Fruit fly (Drosophila melanogaster) whole organism, embryonic: ENCODE measurements around the gene CG3448.

ENCODE experiments used
- Abd-B ChIP-seq: fragments of 200-800 bp; sonication (Bioruptor generic); optimal IDR thresholded peaks from 2 replicates; lab custom pipeline; 2018; ENCODE audit warnings: missing biosample characterization, mild to moderate bottlenecking, missing genetic modification characterization, moderate library complexity
- BEAF-32 ChIP-seq: fragments of 200-800 bp; sonication (Bioruptor generic); optimal IDR thresholded peaks from 3 replicates; lab custom pipeline; 2017; ENCODE audit warnings: missing biosample characterization, missing genetic modification characterization, mild to moderate bottlenecking, moderate library complexity, missing genetic modification reagents
- CG10565 ChIP-seq: fragments of 200-800 bp; sonication (Bioruptor generic); optimal IDR thresholded peaks from 3 replicates; lab custom pipeline; 2016; ENCODE audit warnings: missing biosample characterization, mild to moderate bottlenecking, missing genetic modification characterization
- CG12155 ChIP-seq: fragments of 200-800 bp; sonication (Bioruptor generic); optimal IDR thresholded peaks from 3 replicates; lab custom pipeline; 2016; ENCODE audit warnings: missing biosample characterization, missing genetic modification characterization
- CG15269 ChIP-seq: fragments of 200-800 bp; sonication (Bioruptor generic); optimal IDR thresholded peaks from 2 replicates; lab custom pipeline; 2018; ENCODE audit warnings: missing biosample characterization, mild to moderate bottlenecking, missing genetic modification characterization, moderate library complexity
- CG15514 ChIP-seq: fragments of 200-800 bp; sonication (Bioruptor generic); optimal IDR thresholded peaks from 3 replicates; lab custom pipeline; 2017; ENCODE audit warnings: missing biosample characterization, missing genetic modification characterization, mild to moderate bottlenecking, moderate library complexity, missing genetic modification reagents
- CG17361 ChIP-seq: fragments of 200-800 bp; sonication (Bioruptor generic); IDR thresholded peaks from 3 replicates; pipeline ENCODE4 v1.3.6; 2022; ENCODE audit warnings: missing biosample characterization, missing genetic modification characterization
- CG17912 ChIP-seq: fragments of 200-800 bp; sonication (Bioruptor generic); optimal IDR thresholded peaks from 2 replicates; lab custom pipeline; 2018; ENCODE audit warnings: missing biosample characterization, mild to moderate bottlenecking, missing genetic modification characterization
- CG31365 ChIP-seq: fragments of 200-800 bp; sonication (Bioruptor generic); optimal IDR thresholded peaks from 2 replicates; lab custom pipeline; 2018; ENCODE audit warnings: missing biosample characterization, mild to moderate bottlenecking, missing genetic modification characterization
- CG4404 ChIP-seq: fragments of 200-800 bp; sonication (Bioruptor generic); IDR thresholded peaks from 2 replicates; pipeline ENCODE4 v1.3.6; 2022; ENCODE audit warnings: missing biosample characterization, missing genetic modification characterization
- CG4424 ChIP-seq: fragments of 200-800 bp; sonication (Bioruptor generic); optimal IDR thresholded peaks from 3 replicates; lab custom pipeline; 2016; ENCODE audit warnings: missing biosample characterization, missing genetic modification characterization
- CG4617 ChIP-seq: fragments of 200-800 bp; sonication (Bioruptor generic); optimal IDR thresholded peaks from 3 replicates; lab custom pipeline; 2016; ENCODE audit warnings: missing biosample characterization, missing genetic modification characterization, borderline replicate concordance
- CG4707 ChIP-seq: fragments of 200-800 bp; sonication (Bioruptor generic); optimal IDR thresholded peaks from 2 replicates; lab custom pipeline; 2018; ENCODE audit warnings: missing biosample characterization, mild to moderate bottlenecking, missing genetic modification characterization, moderate library complexity
- CG7786 ChIP-seq: fragments of 200-800 bp; sonication (Bioruptor generic); optimal IDR thresholded peaks from 2 replicates; lab custom pipeline; 2016; ENCODE audit warnings: missing biosample characterization, missing genetic modification characterization
- CG7839 ChIP-seq: fragments of 200-800 bp; sonication (Bioruptor generic); optimal IDR thresholded peaks from 3 replicates; lab custom pipeline; 2018; ENCODE audit warnings: missing biosample characterization, mild to moderate bottlenecking, missing genetic modification characterization, moderate library complexity
- CG8944 ChIP-seq: fragments of 200-800 bp; sonication (Bioruptor generic); optimal IDR thresholded peaks from 3 replicates; lab custom pipeline; 2016; ENCODE audit warnings: missing biosample characterization, missing genetic modification characterization
- Chrac-16 ChIP-seq: fragments of 200-800 bp; sonication (Bioruptor generic); optimal IDR thresholded peaks from 3 replicates; lab custom pipeline; 2016; ENCODE audit warnings: missing biosample characterization, missing genetic modification characterization
- CoRest ChIP-seq: fragments of 200-800 bp; sonication (Bioruptor generic); optimal IDR thresholded peaks from 3 replicates; lab custom pipeline; 2018; ENCODE audit warnings: missing biosample characterization, mild to moderate bottlenecking, missing genetic modification characterization, moderate library complexity
- D19B ChIP-seq: fragments of 200-800 bp; sonication (Bioruptor generic); optimal IDR thresholded peaks from 2 replicates; lab custom pipeline; 2017; ENCODE audit warnings: missing biosample characterization, mild to moderate bottlenecking, missing genetic modification characterization
- Eip74EF ChIP-seq, 2 experiments: fragments of 200-800 bp in 1 of 2; fragments of >200 bp in 1 of 2; sonication (Bioruptor generic) in 1 of 2; optimal IDR thresholded peaks; 2 replicates each; lab custom pipeline; 2017 to 2019; ENCODE audit warnings: missing biosample characterization in 2 of 2, missing genetic modification characterization in 2 of 2, mild to moderate bottlenecking in 1 of 2, moderate library complexity in 1 of 2
- HLH3B ChIP-seq: fragments of 200-800 bp; sonication (Bioruptor generic); IDR thresholded peaks from 2 replicates; pipeline ENCODE4 v1.3.6; 2022; ENCODE audit warnings: missing biosample characterization, missing genetic modification characterization
- Hand ChIP-seq: fragments of 200-800 bp; sonication (Bioruptor generic); optimal IDR thresholded peaks from 2 replicates; lab custom pipeline; 2017; ENCODE audit warnings: mild to moderate bottlenecking, missing biosample characterization, missing genetic modification reagents, missing genetic modification characterization
- PHDP ChIP-seq: fragments of 200-800 bp; sonication (Bioruptor generic); optimal IDR thresholded peaks from 3 replicates; lab custom pipeline; 2018; ENCODE audit warnings: missing biosample characterization, mild to moderate bottlenecking, missing genetic modification characterization, moderate library complexity
- Trl ChIP-seq, 3 experiments: fragments of >200 bp in 2 of 3; fragments of 200-800 bp in 1 of 3; sonication (Bioruptor generic) in 1 of 3; optimal IDR thresholded peaks; 2 replicates in 1 of 3; 3 replicates in 2 of 3; lab custom pipeline; 2016 to 2017; ENCODE audit warnings: missing biosample characterization in 1 of 3, missing genetic modification characterization in 1 of 3
- YL-1 ChIP-seq: fragments of 200-800 bp; sonication (Bioruptor generic); optimal IDR thresholded peaks from 3 replicates; lab custom pipeline; 2017; ENCODE audit warnings: missing biosample characterization, mild to moderate bottlenecking, missing genetic modification characterization
- caup ChIP-seq: fragments of 200-800 bp; sonication (Bioruptor generic); optimal IDR thresholded peaks from 3 replicates; lab custom pipeline; 2017; ENCODE audit warnings: missing biosample characterization, mild to moderate bottlenecking, missing genetic modification characterization, moderate library complexity; ENCODE audit not compliant: severe bottlenecking
- chinmo ChIP-seq: fragments of 200-800 bp; sonication (Bioruptor generic); IDR thresholded peaks from 4 replicates; pipeline ENCODE4 v1.3.6; 2022; ENCODE audit warnings: missing biosample characterization, missing genetic modification characterization; ENCODE audit not compliant: partially characterized antibody
- dan ChIP-seq: fragments of 200-800 bp; sonication (Bioruptor generic); IDR thresholded peaks from 2 replicates; pipeline ENCODE4 v1.3.6; 2022; ENCODE audit warnings: missing biosample characterization, missing genetic modification characterization
- exex ChIP-seq: fragments of 200-800 bp; sonication (Bioruptor generic); optimal IDR thresholded peaks from 4 replicates; lab custom pipeline; 2018; ENCODE audit warnings: missing biosample characterization, mild to moderate bottlenecking, missing genetic modification characterization, moderate library complexity
- ftz-f1 ChIP-seq: fragments of 200-800 bp; sonication (Bioruptor generic); optimal IDR thresholded peaks from 2 replicates; lab custom pipeline; 2016; ENCODE audit warnings: missing biosample characterization, missing genetic modification characterization
- fu2 ChIP-seq: fragments of 200-800 bp; sonication (Bioruptor generic); optimal IDR thresholded peaks from 2 replicates; lab custom pipeline; 2016; ENCODE audit warnings: missing biosample characterization, missing genetic modification characterization
- grau ChIP-seq: fragments of 200-800 bp; optimal IDR thresholded peaks from 3 replicates; lab custom pipeline; 2019; ENCODE audit warnings: missing biosample characterization, mild to moderate bottlenecking, missing genetic modification characterization, moderate library complexity
- her ChIP-seq: fragments of 200-800 bp; sonication (Bioruptor generic); optimal IDR thresholded peaks from 2 replicates; lab custom pipeline; 2016; ENCODE audit warnings: missing biosample characterization, missing genetic modification characterization
- ken ChIP-seq: fragments of 200-800 bp; sonication (Bioruptor generic); IDR thresholded peaks from 3 replicates; pipeline ENCODE4 v1.3.6; 2022; ENCODE audit warnings: missing biosample characterization, missing genetic modification characterization
- otp ChIP-seq: fragments of 200-800 bp; sonication (Bioruptor generic); IDR thresholded peaks from 3 replicates; pipeline ENCODE4, ENCODE4 v1.3.6; 2022; ENCODE audit warnings: missing biosample characterization, missing genetic modification characterization
- p53 ChIP-seq: fragments of 200-800 bp; sonication (Bioruptor generic); optimal IDR thresholded peaks from 2 replicates; lab custom pipeline; 2016; ENCODE audit warnings: missing biosample characterization, missing genetic modification characterization
- prd ChIP-seq, 3 experiments: fragments of >200 bp in 2 of 3; fragments of 200-800 bp in 1 of 3; sonication (Bioruptor generic) in 1 of 3; optimal IDR thresholded peaks in 2 of 3; IDR thresholded peaks in 1 of 3; 2 replicates in 2 of 3; 3 replicates in 1 of 3; pipeline versions ENCODE4 v1.3.6 to Lab custom; 2017 to 2022; ENCODE audit warnings: missing biosample characterization in 1 of 3, missing genetic modification characterization in 1 of 3
- row ChIP-seq: fragments of 200-800 bp; sonication (Bioruptor generic); IDR thresholded peaks from 3 replicates; pipeline ENCODE4 v1.3.6; 2022; ENCODE audit warnings: missing biosample characterization, missing genetic modification characterization
- shn ChIP-seq: fragments of 200-800 bp; sonication (Bioruptor generic); optimal IDR thresholded peaks from 3 replicates; lab custom pipeline; 2016; ENCODE audit warnings: missing biosample characterization, missing genetic modification characterization
- sim ChIP-seq: fragments of 200-800 bp; sonication (Bioruptor generic); IDR thresholded peaks from 2 replicates; pipeline ENCODE4 v1.3.6; 2022; ENCODE audit warnings: missing biosample characterization, missing genetic modification characterization
- sisA ChIP-seq: fragments of 200-800 bp; sonication (Bioruptor generic); IDR thresholded peaks from 2 replicates; pipeline ENCODE4 v1.3.6; 2022; ENCODE audit warnings: missing biosample characterization, missing genetic modification characterization
- ssp ChIP-seq: fragments of 200-800 bp; sonication (Bioruptor generic); IDR thresholded peaks from 2 replicates; pipeline ENCODE4 v1.3.6; 2022; ENCODE audit warnings: missing biosample characterization, missing genetic modification characterization
- tgo ChIP-seq: fragments of 200-800 bp; sonication (Bioruptor generic); IDR thresholded peaks from 3 replicates; pipeline ENCODE4 v1.3.6; 2022; ENCODE audit warnings: missing biosample characterization, missing genetic modification characterization
- tio ChIP-seq: fragments of 200-800 bp; sonication (Bioruptor generic); optimal IDR thresholded peaks from 2 replicates; lab custom pipeline; 2017; ENCODE audit warnings: missing biosample characterization, missing genetic modification characterization, inconsistent platforms
- tna ChIP-seq: fragments of 200-800 bp; sonication (Bioruptor generic); IDR thresholded peaks from 2 replicates; pipeline ENCODE4 v1.3.6; 2022; ENCODE audit warnings: missing biosample characterization, missing genetic modification characterization; ENCODE audit not compliant: partially characterized antibody
- zfh2 ChIP-seq: fragments of 200-800 bp; sonication (Bioruptor generic); optimal IDR thresholded peaks from 2 replicates; lab custom pipeline; 2016; ENCODE audit warnings: missing biosample characterization, missing genetic modification characterization

The CG3448 gene

dm6 chr3L:9429665-9430607 is 21.4 kb downstream of the CG3448 start, which contains the start of the genes RpS17 and MTF-1 (continued):
- TF ChIP-seq sim (GFP tag; lab: Robert Waterston, UW), result 0 out of 2 replicates have a peak, but pooled peaks have one; percentile 16
- peak; percentile 37 for TF ChIP-seq CG7839 (tag; lab: Kevin White, UChicago)
- TF ChIP-seq Hand, result peak; percentile 37
- no peak for TF ChIP-seq fu2 (GFP tag; lab: Kevin White, UChicago)
- peak; percentile 78 for TF ChIP-seq CG17912
- peak; percentile 10; the same call in 1 of the 3 replicates for TF ChIP-seq row (GFP tag; lab: Robert Waterston, UW)
- peak; percentile 34; the same call in 1 of the 2 replicates for TF ChIP-seq HLH3B
- TF ChIP-seq her (GFP tag; lab: Kevin White, UChicago), result no peak
- TF ChIP-seq CG10565 (GFP tag; lab: Kevin White, UChicago), result no peak
- TF ChIP-seq Chrac-16 (GFP tag; lab: Kevin White, UChicago), result no peak
- peak; percentile 83 for TF ChIP-seq YL-1 (GFP tag; lab: Kevin White, UChicago)
- TF ChIP-seq CG4617 (GFP tag; lab: Kevin White, UChicago), result peak; percentile 60
- peak; percentile 64; the same call in 2 of the 3 replicates for TF ChIP-seq CG17361 (GFP tag; lab: Robert Waterston, UW)
- TF ChIP-seq p53 (GFP tag; lab: Kevin White, UChicago), result no peak
- TF ChIP-seq CG4424 (GFP tag; lab: Kevin White, UChicago), result peak; percentile 18
- no peak for TF ChIP-seq ftz-f1
- no peak for TF ChIP-seq dan (GFP tag; lab: Robert Waterston, UW)
- peak; percentile 45 for TF ChIP-seq exex (tag; lab: Kevin White, UChicago)
- peak; percentile 44 for TF ChIP-seq BEAF-32
- TF ChIP-seq CG31365 (tag; lab: Kevin White, UChicago), result peak; percentile 25
- TF ChIP-seq CG12155 (GFP tag; lab: Kevin White, UChicago), result peak; percentile 98
- peak; percentile 30 for TF ChIP-seq CG15514
- TF ChIP-seq caup, result peak; percentile 74
- peak; percentile 31 for TF ChIP-seq CoRest
- TF ChIP-seq ken (GFP tag; lab: Robert Waterston, UW), result peak; percentile 61; the same call in 2 of the 3 replicates
- peak; percentile 40 for TF ChIP-seq grau (tag; lab: Kevin White, UChicago)
- TF ChIP-seq zfh2 (GFP tag; lab: Kevin White, UChicago), result peak; percentile 29
- TF ChIP-seq ssp (GFP tag; lab: Robert Waterston, UW), result no peak
- TF ChIP-seq tgo (GFP tag; lab: Robert Waterston, UW), result peak; percentile 51
- TF ChIP-seq PHDP (tag; lab: Kevin White, UChicago), result peak; percentile 66
- peak in 1 of 2 experiments; percentile 73 for TF ChIP-seq Eip74EF (GFP tag; optimal IDR thresholded peaks at IDR 0.05; lab: Kevin White, UChicago)
- peak; percentile 57 for TF ChIP-seq CG15269
- TF ChIP-seq CG8944 (GFP tag; lab: Kevin White, UChicago), result no peak

- TF ChIP-seq CG4404 (GFP tag; lab: Robert Waterston, UW) (peak; percentile 100), dan (GFP tag; lab: Robert Waterston, UW) (peak; percentile 99), CG4707 (GFP tag; lab: Kevin White, UChicago) (peak; percentile 81), chinmo (GFP tag; lab: Robert Waterston, UW) (peak; percentile 53; the same call in 2 of the 4 replicates), shn (GFP tag; lab: Kevin White, UChicago) (peak; percentile 100), CG7786 (peak; percentile 100), D19B (GFP tag; lab: Kevin White, UChicago) (peak; percentile 97), tna (GFP tag; lab: Robert Waterston, UW) (peak; percentile 80; the same call in 1 of the 2 replicates), prd (optimal IDR thresholded peaks at IDR 0.05; lab: Kevin White, UChicago) (no peak), prd (GFP tag; IDR thresholded peaks at IDR 0.05; lab: Robert Waterston, UW) (peak; percentile 100), Chrac-16 (GFP tag; lab: Kevin White, UChicago) (peak; percentile 100), tio (GFP tag; lab: Kevin White, UChicago) (peak; percentile 99), sisA (GFP tag; lab: Robert Waterston, UW) (peak; percentile 100), otp (GFP tag; lab: Robert Waterston, UW) (peak; percentile 99), Trl (optimal IDR thresholded peaks at IDR 0.05; lab: Kevin White, UChicago) (no peak), Trl (GFP tag; optimal IDR thresholded peaks at IDR 0.05; lab: Kevin White, UChicago) (peak; percentile 100), Abd-B (peak; percentile 100)
Measured at dm6 chr3L:9426656-9427294, 24.6 kb downstream of the CG3448 start, which contains the start of the genes Atat and Shc. Gene Atat, minus strand, starts transcription at chr3L:9426758. Gene Shc, plus strand, starts transcription at chr3L:9427010.
